Fruit fly (Drosophila melanogaster) whole organism, embryonic: ENCODE results near the gene Ifrd1.

ENCODE experiments used
- Antp ChIP-seq: fragments of 200-800 bp; sonication (Bioruptor generic); optimal IDR thresholded peaks from 3 replicates; lab custom pipeline; 2016; ENCODE audit warnings: missing biosample characterization, missing genetic modification characterization
- B-H2 ChIP-seq: fragments of 200-800 bp; sonication (Bioruptor generic); optimal IDR thresholded peaks from 2 replicates; lab custom pipeline; 2018; ENCODE audit warnings: missing biosample characterization, mild to moderate bottlenecking, missing genetic modification characterization
- Bgb ChIP-seq: fragments of 200-800 bp; sonication (Bioruptor generic); IDR thresholded peaks from 2 replicates; pipeline ENCODE4 v1.3.6; 2022; ENCODE audit warnings: missing biosample characterization, missing genetic modification characterization; ENCODE audit not compliant: partially characterized antibody
- BtbVII ChIP-seq: fragments of 200-800 bp; sonication (Bioruptor generic); optimal IDR thresholded peaks from 3 replicates; lab custom pipeline; 2017; ENCODE audit warnings: missing biosample characterization, mild to moderate bottlenecking, missing genetic modification characterization
- CG10147 ChIP-seq: fragments of 200-800 bp; sonication (Bioruptor generic); optimal IDR thresholded peaks from 2 replicates; lab custom pipeline; 2019; ENCODE audit warnings: missing biosample characterization, mild to moderate bottlenecking, missing genetic modification characterization, moderate library complexity
- CG10274 ChIP-seq: fragments of 200-800 bp; sonication (Bioruptor generic); optimal IDR thresholded peaks from 3 replicates; lab custom pipeline; 2017; ENCODE audit warnings: missing biosample characterization, mild to moderate bottlenecking, missing genetic modification characterization
- CG10366 ChIP-seq: fragments of 200-800 bp; sonication (Bioruptor generic); IDR thresholded peaks from 2 replicates; pipeline ENCODE4 v1.3.6; 2022; ENCODE audit warnings: missing biosample characterization, missing genetic modification characterization
- CG11695 ChIP-seq: fragments of 200-800 bp; sonication (Bioruptor generic); IDR thresholded peaks from 3 replicates; pipeline ENCODE4 v1.3.6; 2022; ENCODE audit warnings: missing biosample characterization, missing genetic modification characterization
- CG1233 ChIP-seq: fragments of 200-800 bp; sonication (Bioruptor generic); optimal IDR thresholded peaks from 4 replicates; lab custom pipeline; 2018; ENCODE audit warnings: missing biosample characterization, mild to moderate bottlenecking, missing genetic modification characterization
- CG14050 ChIP-seq: fragments of 200-800 bp; sonication (Bioruptor generic); IDR thresholded peaks from 3 replicates; pipeline ENCODE4 v1.3.6; 2022; ENCODE audit warnings: missing biosample characterization, missing genetic modification characterization
- CG14860 ChIP-seq: fragments of 200-800 bp; sonication (Bioruptor generic); IDR thresholded peaks from 3 replicates; pipeline ENCODE4 v1.3.6; 2022; ENCODE audit warnings: missing biosample characterization, missing genetic modification characterization; ENCODE audit not compliant: partially characterized antibody
- CG15269 ChIP-seq: fragments of 200-800 bp; sonication (Bioruptor generic); optimal IDR thresholded peaks from 2 replicates; lab custom pipeline; 2018; ENCODE audit warnings: missing biosample characterization, mild to moderate bottlenecking, missing genetic modification characterization, moderate library complexity
- CG18262 ChIP-seq: fragments of 200-800 bp; optimal IDR thresholded peaks from 3 replicates; lab custom pipeline; 2019; ENCODE audit warnings: missing biosample characterization, mild to moderate bottlenecking, missing genetic modification characterization, moderate library complexity
- CG18476 ChIP-seq: fragments of 200-800 bp; sonication (Bioruptor generic); optimal IDR thresholded peaks from 2 replicates; lab custom pipeline; 2016; ENCODE audit warnings: missing biosample characterization, mild to moderate bottlenecking, missing genetic modification characterization
- CG32767 ChIP-seq: fragments of 200-800 bp; sonication (Bioruptor generic); IDR thresholded peaks from 2 replicates; pipeline ENCODE4 v1.3.6; 2022; ENCODE audit warnings: missing biosample characterization, missing genetic modification characterization
- CG6654 ChIP-seq: fragments of 200-800 bp; sonication (Bioruptor generic); optimal IDR thresholded peaks from 2 replicates; lab custom pipeline; 2017; ENCODE audit warnings: missing biosample characterization, mild to moderate bottlenecking, missing genetic modification characterization
- Chrac-16 ChIP-seq: fragments of 200-800 bp; sonication (Bioruptor generic); optimal IDR thresholded peaks from 3 replicates; lab custom pipeline; 2016; ENCODE audit warnings: missing biosample characterization, missing genetic modification characterization
- CrebB ChIP-seq: fragments of 200-800 bp; sonication (Bioruptor generic); optimal IDR thresholded peaks from 3 replicates; lab custom pipeline; 2018; ENCODE audit warnings: missing biosample characterization, mild to moderate bottlenecking, missing genetic modification characterization
- Dip2 ChIP-seq: fragments of 200-800 bp; sonication (Bioruptor generic); IDR thresholded peaks from 2 replicates; pipeline ENCODE4 v1.3.6; 2022; ENCODE audit warnings: missing biosample characterization, missing genetic modification characterization
- Doc2 ChIP-seq: fragments of 200-800 bp; sonication (Bioruptor generic); IDR thresholded peaks from 2 replicates; pipeline ENCODE4 v1.3.6; 2022; ENCODE audit warnings: missing biosample characterization, missing genetic modification characterization
- Doc3 ChIP-seq: fragments of 200-800 bp; sonication (Bioruptor generic); IDR thresholded peaks from 3 replicates; pipeline ENCODE4 v1.3.6; 2022; ENCODE audit warnings: missing biosample characterization, missing genetic modification characterization; ENCODE audit not compliant: partially characterized antibody
- HLH4C ChIP-seq: fragments of 200-800 bp; sonication (Bioruptor generic); IDR thresholded peaks from 3 replicates; pipeline ENCODE4 v1.3.6; 2022; ENCODE audit warnings: missing biosample characterization, missing genetic modification characterization; ENCODE audit not compliant: partially characterized antibody
- Hr39 ChIP-seq: fragments of >200 bp; optimal IDR thresholded peaks from 2 replicates; lab custom pipeline; 2017
- Lhr ChIP-seq: fragments of 200-800 bp; sonication (Bioruptor generic); optimal IDR thresholded peaks from 3 replicates; lab custom pipeline; 2017; ENCODE audit warnings: mild to moderate bottlenecking, missing biosample characterization, missing genetic modification reagents, missing genetic modification characterization
- MESR4 ChIP-seq: fragments of 200-800 bp; sonication (Bioruptor generic); optimal IDR thresholded peaks from 2 replicates; lab custom pipeline; 2018; ENCODE audit warnings: missing biosample characterization, mild to moderate bottlenecking, missing genetic modification characterization, moderate library complexity
- Med ChIP-seq: fragments of 200-800 bp; sonication (Bioruptor generic); peaks from one replicate; lab custom pipeline; 2016; ENCODE audit warnings: missing biosample characterization, missing genetic modification characterization, mild to moderate bottlenecking, inconsistent platforms, moderate library complexity
- Neu2 ChIP-seq: fragments of 200-800 bp; sonication (Bioruptor generic); optimal IDR thresholded peaks from 3 replicates; lab custom pipeline; 2016; ENCODE audit warnings: missing biosample characterization, missing genetic modification characterization, borderline replicate concordance
- Nf-YB ChIP-seq: fragments of 200-800 bp; sonication (Bioruptor generic); optimal IDR thresholded peaks from 3 replicates; lab custom pipeline; 2019; ENCODE audit warnings: missing biosample characterization, mild to moderate bottlenecking, missing genetic modification characterization, moderate library complexity
- Spps ChIP-seq: fragments of 200-800 bp; sonication (Bioruptor generic); optimal IDR thresholded peaks from 2 replicates; lab custom pipeline; 2018; ENCODE audit warnings: missing biosample characterization, mild to moderate bottlenecking, missing genetic modification characterization
- Usf ChIP-seq: fragments of 200-800 bp; sonication (Bioruptor generic); optimal IDR thresholded peaks from 2 replicates; lab custom pipeline; 2017; ENCODE audit warnings: missing genotype, missing biosample characterization, missing genetic modification characterization
- bab2 ChIP-seq: fragments of 200-800 bp; sonication (Bioruptor generic); optimal IDR thresholded peaks from 2 replicates; lab custom pipeline; 2016; ENCODE audit warnings: missing biosample characterization, missing genetic modification characterization
- cas ChIP-seq: fragments of 200-800 bp; sonication (Bioruptor generic); IDR thresholded peaks from 2 replicates; pipeline ENCODE4 v1.3.6; 2022; ENCODE audit warnings: missing biosample characterization, missing genetic modification characterization
- chif ChIP-seq, 2 experiments: fragments of 200-800 bp; sonication (Bioruptor generic); optimal IDR thresholded peaks; 3 replicates each; lab custom pipeline; 2016; ENCODE audit warnings: missing biosample characterization in 2 of 2, missing genetic modification characterization in 2 of 2
- crp ChIP-seq, 2 experiments: fragments of 200-800 bp; sonication (Bioruptor generic); optimal IDR thresholded peaks; 2 replicates in 1 of 2; 3 replicates in 1 of 2; lab custom pipeline; 2017; ENCODE audit warnings: missing biosample characterization in 2 of 2, missing genetic modification characterization in 2 of 2, mild to moderate bottlenecking in 1 of 2, moderate library complexity in 1 of 2
- dysf ChIP-seq: fragments of 200-800 bp; sonication (Bioruptor generic); IDR thresholded peaks from 3 replicates; pipeline ENCODE4 v1.3.6; 2022; ENCODE audit warnings: missing biosample characterization, missing genetic modification characterization
- emc ChIP-seq: fragments of 200-800 bp; sonication (Bioruptor generic); optimal IDR thresholded peaks from 2 replicates; lab custom pipeline; 2016; ENCODE audit warnings: missing biosample characterization, missing genetic modification characterization
- fd64A ChIP-seq: fragments of 200-800 bp; sonication (Bioruptor generic); optimal IDR thresholded peaks from 3 replicates; lab custom pipeline; 2018; ENCODE audit warnings: missing biosample characterization, mild to moderate bottlenecking, missing genetic modification characterization
- her ChIP-seq: fragments of 200-800 bp; sonication (Bioruptor generic); optimal IDR thresholded peaks from 2 replicates; lab custom pipeline; 2016; ENCODE audit warnings: missing biosample characterization, missing genetic modification characterization
- inv ChIP-seq: fragments of 200-800 bp; sonication (Bioruptor generic); IDR thresholded peaks from 2 replicates; pipeline ENCODE4 v1.3.6; 2022; ENCODE audit warnings: missing biosample characterization, missing genetic modification characterization; ENCODE audit not compliant: partially characterized antibody
- jumu ChIP-seq: fragments of 200-800 bp; sonication (Bioruptor generic); optimal IDR thresholded peaks from 3 replicates; lab custom pipeline; 2016; ENCODE audit warnings: missing biosample characterization, missing genetic modification characterization
- lilli ChIP-seq: fragments of 200-800 bp; sonication (Bioruptor generic); optimal IDR thresholded peaks from 3 replicates; lab custom pipeline; 2016; ENCODE audit warnings: missing biosample characterization, missing genetic modification characterization
- lmd ChIP-seq: fragments of 200-800 bp; sonication (Bioruptor generic); IDR thresholded peaks from 2 replicates; pipeline ENCODE4 v1.3.6; 2022; ENCODE audit warnings: missing biosample characterization, missing genetic modification characterization
- pfk ChIP-seq: fragments of 200-800 bp; sonication (Bioruptor generic); optimal IDR thresholded peaks from 2 replicates; lab custom pipeline; 2018; ENCODE audit warnings: missing biosample characterization, mild to moderate bottlenecking, missing genetic modification characterization, moderate library complexity
- rib ChIP-seq: fragments of 200-800 bp; sonication (Bioruptor generic); IDR thresholded peaks from 2 replicates; pipeline ENCODE4 v1.3.6; 2022; ENCODE audit warnings: missing biosample characterization, missing genetic modification characterization
- schlank ChIP-seq: fragments of 200-800 bp; sonication (Bioruptor generic); optimal IDR thresholded peaks from 2 replicates; lab custom pipeline; 2018; ENCODE audit warnings: missing biosample characterization, mild to moderate bottlenecking, missing genetic modification characterization
- sr ChIP-seq: fragments of 200-800 bp; sonication (Bioruptor generic); IDR thresholded peaks from 3 replicates; pipeline ENCODE4 v1.3.6; 2022; ENCODE audit warnings: missing biosample characterization, missing genetic modification characterization
- tap ChIP-seq: fragments of 200-800 bp; optimal IDR thresholded peaks from 3 replicates; lab custom pipeline; 2019; ENCODE audit warnings: missing biosample characterization, mild to moderate bottlenecking, missing genetic modification characterization, moderate library complexity
- toy ChIP-seq: fragments of 200-800 bp; sonication (Bioruptor generic); IDR thresholded peaks from 2 replicates; pipeline ENCODE4 v1.3.6; 2022; ENCODE audit warnings: missing biosample characterization, missing genetic modification characterization
- ttk ChIP-seq: fragments of 200-800 bp; sonication (Bioruptor generic); IDR thresholded peaks from 2 replicates; pipeline ENCODE4 v2.1.2; 2022; ENCODE audit warnings: missing biosample characterization, missing genetic modification characterization
- unpg ChIP-seq: fragments of 200-800 bp; sonication (Bioruptor generic); optimal IDR thresholded peaks from 3 replicates; lab custom pipeline; 2018; ENCODE audit warnings: missing biosample characterization, mild to moderate bottlenecking, missing genetic modification characterization, moderate library complexity

Gene Ifrd1

dm6 chr2L:2878188-2878587, 3.9 kb upstream of the Ifrd1 start, which contains the start of the genes Prx6a and Sbat (continued):
- TF ChIP-seq CG6654 (GFP tag; lab: Kevin White, UChicago) = no peak
- TF ChIP-seq CG14050 (GFP tag; lab: Robert Waterston, UW) = peak; percentile 48; the same call in 2 of the 3 replicates
- TF ChIP-seq Dip2 (GFP tag; lab: Robert Waterston, UW) = no peak
- TF ChIP-seq jumu = peak; percentile 74
- TF ChIP-seq B-H2 = peak; percentile 84
- TF ChIP-seq lilli (GFP tag; lab: Kevin White, UChicago) = peak; percentile 98
- 0 out of 2 replicates have a peak, but pooled peaks have one; percentile 20 for TF ChIP-seq cas (GFP tag; lab: Robert Waterston, UW)
- TF ChIP-seq CG15269 = peak; percentile 69
- TF ChIP-seq sr = 0 out of 3 replicates have a peak, but pooled peaks have one; percentile 45
- TF ChIP-seq ttk (GFP tag; lab: Robert Waterston, UW) = 0 out of 2 replicates have a peak, but pooled peaks have one; percentile 8
- peak; percentile 69 for TF ChIP-seq her (GFP tag; lab: Kevin White, UChicago)
- TF ChIP-seq tap (tag; lab: Kevin White, UChicago) = peak; percentile 37
- peak; percentile 65 for TF ChIP-seq schlank
- TF ChIP-seq CG10274 (GFP tag; lab: Kevin White, UChicago) = peak; percentile 40
- TF ChIP-seq lmd = peak; percentile 81
- TF ChIP-seq Hr39 = no peak
- TF ChIP-seq Lhr (GFP tag; lab: Kevin White, UChicago) = peak; percentile 55
- TF ChIP-seq Antp = peak; percentile 73
- peak; percentile 4 for TF ChIP-seq MESR4
- TF ChIP-seq CG18262 (tag; lab: Kevin White, UChicago) = peak; percentile 63
- no peak for TF ChIP-seq CG18476 (GFP tag; lab: Kevin White, UChicago)
- peak; percentile 95 for TF ChIP-seq Med (GFP tag; lab: Kevin White, UChicago)
- TF ChIP-seq toy (GFP tag; lab: Robert Waterston, UW) = no peak
- TF ChIP-seq Usf (GFP tag; lab: Kevin White, UChicago) = peak; percentile 52
- peak; percentile 38 for TF ChIP-seq Spps (tag; lab: Kevin White, UChicago)
- TF ChIP-seq HLH4C (GFP tag; lab: Robert Waterston, UW) = no peak
- peak; percentile 72 for TF ChIP-seq CG1233
- peak; percentile 74 for TF ChIP-seq unpg (GFP tag; lab: Kevin White, UChicago)
- no peak for TF ChIP-seq CG14860 (GFP tag; lab: Robert Waterston, UW)
- TF ChIP-seq Neu2 (GFP tag; lab: Kevin White, UChicago) = peak; percentile 75
- TF ChIP-seq Doc2 (GFP tag; lab: Robert Waterston, UW) = peak; percentile 10; the same call in 1 of the 2 replicates
- peak; percentile 74 for TF ChIP-seq dysf (GFP tag; lab: Robert Waterston, UW)
- peak; percentile 17 for TF ChIP-seq pfk
- TF ChIP-seq CG11695 (GFP tag; lab: Robert Waterston, UW) = no peak
- TF ChIP-seq BtbVII (GFP tag; lab: Kevin White, UChicago) = no peak
- peak; percentile 93 to 98 for TF ChIP-seq crp (GFP tag; optimal IDR thresholded peaks at IDR 0.05; lab: Kevin White, UChicago)
- no peak for TF ChIP-seq Doc3 (GFP tag; lab: Robert Waterston, UW)
- TF ChIP-seq bab2 = peak; percentile 74
- peak; percentile 10 for TF ChIP-seq emc
- peak; percentile 49 for TF ChIP-seq Chrac-16 (GFP tag; lab: Kevin White, UChicago)
- peak; percentile 55; the same call in 1 of the 2 replicates for TF ChIP-seq CG10366 (GFP tag; lab: Robert Waterston, UW)
- peak; percentile 58 for TF ChIP-seq CrebB (tag; lab: Kevin White, UChicago)
- no peak for TF ChIP-seq Bgb (GFP tag; lab: Robert Waterston, UW)
- TF ChIP-seq rib (GFP tag; lab: Robert Waterston, UW) = no peak
- TF ChIP-seq fd64A (GFP tag; lab: Kevin White, UChicago) = no peak
- peak; percentile 87 for TF ChIP-seq CG10147 (GFP tag; lab: Kevin White, UChicago)
- no peak; the same call in 1 of the 2 replicates for TF ChIP-seq CG32767 (GFP tag; lab: Robert Waterston, UW)
- TF ChIP-seq inv = peak; percentile 27; the same call in 1 of the 2 replicates
- peak; percentile 35 to 60 for TF ChIP-seq chif (GFP tag; optimal IDR thresholded peaks at IDR 0.05; lab: Kevin White, UChicago)
- peak; percentile 30 for TF ChIP-seq Nf-YB (GFP tag; lab: Kevin White, UChicago)
